Worm (Caenorhabditis elegans): ENCODE data around the gene F14H12.17.

F14H12.17 gene

DNA sequence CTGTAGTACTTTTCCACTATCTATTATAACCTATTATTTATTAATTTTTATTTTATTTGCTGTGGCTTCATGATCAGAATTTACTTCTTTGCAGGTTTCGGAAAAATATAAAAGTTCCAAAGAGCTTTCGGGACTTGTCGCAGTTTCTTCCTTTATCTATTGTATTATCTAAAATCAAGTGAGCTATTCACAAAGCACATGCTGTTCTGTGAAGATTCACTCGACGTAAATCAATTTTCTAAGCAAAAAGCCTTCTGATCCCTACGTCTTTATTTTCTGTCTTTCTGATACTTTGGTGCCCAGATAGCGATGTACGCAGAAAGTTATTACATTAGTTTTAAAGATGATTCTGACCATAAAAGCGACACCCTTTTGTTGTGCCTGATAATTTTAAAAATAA is 46.0 kb downstream of the F14H12.17 start:
- TF ChIP-seq unc-86 (tag; optimal IDR thresholded peaks at IDR 0.05) (no peak), efl-1 (optimal IDR thresholded peaks at IDR 0.05) (no peak), efl-1 (GFP tag; optimal IDR thresholded peaks at IDR 0.05 in 1 of 2) (peak in 1 of 2 experiments; percentile 2), nhr-237 (tag; optimal IDR thresholded peaks at IDR 0.05) (no peak), pag-3 (tag; optimal IDR thresholded peaks at IDR 0.05; ENCODE audit: borderline replicate concordance, insufficient read depth) (no peak), xbp-1 (tag; optimal IDR thresholded peaks at IDR 0.05) (no peak), dsc-1 (tag; optimal IDR thresholded peaks at IDR 0.05) (no peak), pax-3 (tag; optimal IDR thresholded peaks at IDR 0.05) (no peak), dpl-1 (GFP tag; optimal IDR thresholded peaks at IDR 0.05) (no peak), nhr-47 (tag; optimal IDR thresholded peaks at IDR 0.05) (no peak), nhr-71 (tag; optimal IDR thresholded peaks at IDR 0.05) (no peak), unc-130 (tag; optimal IDR thresholded peaks at IDR 0.05) (no peak), fos-1 (tag; optimal IDR thresholded peaks at IDR 0.05) (no peak), ama-1 (optimal IDR thresholded peaks at IDR 0.05) (no peak), lin-14 (GFP tag; optimal IDR thresholded peaks at IDR 0.05) (peak; percentile 29), fkh-10 (GFP tag; optimal IDR thresholded peaks at IDR 0.05) (peak; percentile 75), mab-9 (GFP tag; IDR thresholded peaks at IDR 0.05) (no peak)

- TF ChIP-seq lin-14 (GFP tag; optimal IDR thresholded peaks at IDR 0.05): peak; percentile 77
- TF ChIP-seq fkh-10 (GFP tag; optimal IDR thresholded peaks at IDR 0.05): peak; percentile 95
- TF ChIP-seq nhr-71 (tag; optimal IDR thresholded peaks at IDR 0.05): peak; percentile 2
- peak; percentile 87 for TF ChIP-seq ces-1 (GFP tag; optimal IDR thresholded peaks at IDR 0.05)
- TF ChIP-seq hpl-2 (GFP tag; optimal IDR thresholded peaks at IDR 0.05): no peak
Observed at ce11 chrX:4314939-4315338, 48.2 kb downstream of the F14H12.17 start.

Measured in whole organism, L1 larva.